Worm (Caenorhabditis elegans) whole organism, young adult: ENCODE data around the gene srlf-27.

Experiments
- B0035.1 ChIP-seq: sonication (generic microtip); optimal IDR thresholded peaks from 2 replicates; lab custom pipeline; 2016; ENCODE audit warnings: missing genetic modification characterization, mild to moderate bottlenecking, missing compliant biosample characterization, missing genotype, missing genetic modification reagents
- B0261.1 ChIP-seq: sonication (generic microtip); optimal IDR thresholded peaks from 2 replicates; lab custom pipeline; 2016; ENCODE audit warnings: mild to moderate bottlenecking, missing genetic modification characterization, moderate library complexity, missing compliant biosample characterization
- C06A6.2 ChIP-seq: fragments of 200-800 bp; sonication (Bioruptor generic); conservative IDR thresholded peaks from 2 replicates; pipeline ENCODE4 v1.3.6; 2022; ENCODE audit warnings: missing genetic modification characterization, missing compliant biosample characterization
- F10E7.11 ChIP-seq: sonication (generic microtip); optimal IDR thresholded peaks from 2 replicates; lab custom pipeline; 2017; ENCODE audit warnings: mild to moderate bottlenecking, missing genetic modification characterization, moderate library complexity, missing compliant biosample characterization
- F39B2.1 ChIP-seq: fragments of 200-800 bp; sonication (Bioruptor generic); IDR thresholded peaks from 2 replicates; pipeline ENCODE4 v1.3.6; 2022; ENCODE audit warnings: missing genetic modification reagents, missing genetic modification characterization, missing compliant biosample characterization
- F49E8.2 ChIP-seq: sonication (generic microtip); optimal IDR thresholded peaks from 3 replicates; lab custom pipeline; 2017; ENCODE audit warnings: missing genetic modification characterization, mild to moderate bottlenecking, missing compliant biosample characterization, antibody characterized with exemption, moderate library complexity; ENCODE audit not compliant: insufficient read depth
- F57A8.1 ChIP-seq: fragments of 200-800 bp; sonication (Bioruptor generic); optimal IDR thresholded peaks from 2 replicates; lab custom pipeline; 2018; ENCODE audit warnings: mild to moderate bottlenecking, missing genetic modification characterization, moderate library complexity, missing compliant biosample characterization
- F57C9.4 ChIP-seq: sonication (generic microtip); optimal IDR thresholded peaks from 2 replicates; lab custom pipeline; 2017; ENCODE audit warnings: mild to moderate bottlenecking, missing genetic modification characterization, missing compliant biosample characterization
- K11D2.4 ChIP-seq: fragments of 200-800 bp; sonication (Bioruptor generic); IDR thresholded peaks from 2 replicates; pipeline ENCODE4 v1.3.6; 2022; ENCODE audit warnings: missing genetic modification reagents, missing genetic modification characterization, missing compliant biosample characterization
- K12H6.12 ChIP-seq: fragments of 200-800 bp; sonication (Bioruptor generic); optimal IDR thresholded peaks from 2 replicates; lab custom pipeline; 2018; ENCODE audit warnings: mild to moderate bottlenecking, missing genetic modification characterization, missing compliant biosample characterization
- T26A5.8 ChIP-seq: sonication (generic microtip); optimal IDR thresholded peaks from 2 replicates; lab custom pipeline; 2016; ENCODE audit warnings: missing genetic modification characterization, missing compliant biosample characterization
- Y53F4B.3 ChIP-seq: fragments of 200-800 bp; sonication (Bioruptor generic); IDR thresholded peaks from 2 replicates; pipeline ENCODE4 v1.3.6; 2022; ENCODE audit warnings: missing genetic modification reagents, missing genetic modification characterization, missing compliant biosample characterization
- Y53G8AR.9 ChIP-seq: fragments of 200-800 bp; sonication (Bioruptor generic); conservative IDR thresholded peaks from 2 replicates; pipeline ENCODE4 v1.3.6; 2022; ENCODE audit warnings: missing genetic modification reagents, missing genetic modification characterization, missing compliant biosample characterization
- Y56A3A.18 ChIP-seq: fragments of 200-800 bp; sonication (Bioruptor generic); IDR thresholded peaks from 2 replicates; pipeline ENCODE4 v1.3.6; 2022; ENCODE audit warnings: missing genetic modification reagents, missing genetic modification characterization, missing compliant biosample characterization
- aptf-3 ChIP-seq: fragments of 200-800 bp; sonication (Bioruptor generic); IDR thresholded peaks from 2 replicates; pipeline ENCODE4 v1.3.6; 2022; ENCODE audit warnings: missing genetic modification characterization, missing compliant biosample characterization
- athp-1 ChIP-seq: sonication (generic microtip); optimal IDR thresholded peaks from 2 replicates; lab custom pipeline; 2017; ENCODE audit warnings: mild to moderate bottlenecking, missing genetic modification characterization, missing compliant biosample characterization
- attf-5 ChIP-seq: fragments of 200-800 bp; sonication (Bioruptor generic); optimal IDR thresholded peaks from 2 replicates; lab custom pipeline; 2018; ENCODE audit warnings: mild to moderate bottlenecking, missing genetic modification characterization, missing compliant biosample characterization
- bed-2 ChIP-seq: fragments of 200-800 bp; sonication (Bioruptor generic); IDR thresholded peaks from 2 replicates; pipeline ENCODE4 v1.3.6; 2022; ENCODE audit warnings: missing genetic modification reagents, missing genetic modification characterization, missing compliant biosample characterization
- cebp-1 ChIP-seq, 2 experiments: fragments of 200-800 bp in 1 of 2; sonication (Bioruptor generic) in 1 of 2; sonication (generic microtip) in 1 of 2; IDR thresholded peaks in 1 of 2; optimal IDR thresholded peaks in 1 of 2; 2 replicates each; pipeline versions ENCODE4 v1.3.6 to Lab custom; 2017 to 2022; ENCODE audit warnings: missing compliant biosample characterization in 2 of 2, missing genetic modification characterization in 2 of 2, mild to moderate bottlenecking in 1 of 2, missing genetic modification reagents in 1 of 2, moderate library complexity in 1 of 2
- ceh-100 ChIP-seq: fragments of 200-800 bp; sonication (Bioruptor generic); IDR thresholded peaks from 2 replicates; pipeline ENCODE4 v1.3.6; 2022; ENCODE audit warnings: missing genetic modification reagents, missing genetic modification characterization, missing compliant biosample characterization
- ceh-40 ChIP-seq: fragments of 200-800 bp; sonication (Bioruptor generic); IDR thresholded peaks from 2 replicates; pipeline ENCODE4 v1.3.6; 2022; ENCODE audit warnings: missing genetic modification characterization, missing compliant biosample characterization
- ceh-58 ChIP-seq: fragments of 200-800 bp; sonication (Bioruptor generic); IDR thresholded peaks from 2 replicates; pipeline ENCODE4 v1.3.6; 2022; ENCODE audit warnings: missing genetic modification characterization, missing compliant biosample characterization
- ceh-79 ChIP-seq: sonication (generic microtip); optimal IDR thresholded peaks from 2 replicates; lab custom pipeline; 2017; ENCODE audit warnings: mild to moderate bottlenecking, missing genetic modification characterization, missing compliant biosample characterization
- dpff-1 ChIP-seq: sonication (generic microtip); optimal IDR thresholded peaks from 2 replicates; lab custom pipeline; 2017; ENCODE audit warnings: mild to moderate bottlenecking, missing genetic modification characterization, missing compliant biosample characterization
- efl-1 ChIP-seq: fragments of 150-350 bp; optimal IDR thresholded peaks from 2 replicates; lab custom pipeline; 2014; ENCODE audit warnings: missing biosample characterization, missing genetic modification reagents, missing genetic modification characterization
- hmg-1.2 ChIP-seq: fragments of 200-800 bp; sonication (Bioruptor generic); IDR thresholded peaks from 2 replicates; pipeline ENCODE4 v1.3.6; 2022; ENCODE audit warnings: missing genetic modification reagents, missing genetic modification characterization, missing compliant biosample characterization
- let-526 ChIP-seq: fragments of 200-800 bp; sonication (Bioruptor generic); IDR thresholded peaks from 2 replicates; pipeline ENCODE4 v1.3.6; 2022; ENCODE audit warnings: missing genetic modification reagents, missing genetic modification characterization, missing compliant biosample characterization
- let-607 ChIP-seq, 2 experiments: fragments of 200-800 bp in 1 of 2; sonication (Bioruptor generic) in 1 of 2; sonication (generic microtip) in 1 of 2; optimal IDR thresholded peaks; 2 replicates each; lab custom pipeline; 2016 to 2018; ENCODE audit warnings: mild to moderate bottlenecking in 2 of 2, missing compliant biosample characterization in 2 of 2, missing genetic modification characterization in 2 of 2, moderate library complexity in 2 of 2, missing genotype in 1 of 2
- lin-26 ChIP-seq: fragments of 200-800 bp; sonication (Bioruptor generic); IDR thresholded peaks from 2 replicates; pipeline ENCODE4 v1.3.6; 2022; ENCODE audit warnings: missing genetic modification reagents, missing genetic modification characterization, missing compliant biosample characterization
- lir-1 ChIP-seq: fragments of 200-800 bp; sonication (Bioruptor generic); conservative IDR thresholded peaks from 2 replicates; pipeline ENCODE4 v1.3.6; 2022; ENCODE audit warnings: missing genetic modification reagents, missing genetic modification characterization, missing compliant biosample characterization
- madf-10 ChIP-seq: sonication (generic microtip); optimal IDR thresholded peaks from 2 replicates; lab custom pipeline; 2016; ENCODE audit warnings: mild to moderate bottlenecking, missing genetic modification characterization, missing compliant biosample characterization
- mes-4 ChIP-seq: sonication (generic microtip); optimal IDR thresholded peaks from 2 replicates; lab custom pipeline; 2016; ENCODE audit warnings: missing genotype, missing genetic modification characterization, missing compliant biosample characterization
- mxl-1 ChIP-seq: sonication (generic microtip); optimal IDR thresholded peaks from 2 replicates; lab custom pipeline; 2016; ENCODE audit warnings: missing genetic modification characterization, missing compliant biosample characterization
- nfya-2 ChIP-seq: fragments of 200-800 bp; sonication (Bioruptor generic); IDR thresholded peaks from 2 replicates; pipeline ENCODE4 v1.3.6; 2022; ENCODE audit warnings: missing genetic modification reagents, missing genetic modification characterization, missing compliant biosample characterization
- nhr-80 ChIP-seq: sonication (generic microtip); optimal IDR thresholded peaks from 2 replicates; lab custom pipeline; 2016; ENCODE audit warnings: missing genetic modification characterization, missing compliant biosample characterization
- nhr-90 ChIP-seq: sonication (generic microtip); optimal IDR thresholded peaks from 2 replicates; lab custom pipeline; 2016; ENCODE audit warnings: missing genotype, mild to moderate bottlenecking, missing genetic modification characterization, missing compliant biosample characterization
- rec-8 ChIP-seq, 2 experiments: sonication (generic microtip); optimal IDR thresholded peaks; 2 replicates each; lab custom pipeline; 2016; ENCODE audit warnings: mild to moderate bottlenecking in 2 of 2, missing genetic modification characterization in 2 of 2, missing genetic modification reagents in 2 of 2, missing genotype in 2 of 2, missing biosample characterization in 1 of 2, missing compliant biosample characterization in 1 of 2, moderate library complexity in 1 of 2
- sdz-38 ChIP-seq: sonication (generic microtip); optimal IDR thresholded peaks from 2 replicates; lab custom pipeline; 2016; ENCODE audit warnings: missing genotype, missing genetic modification characterization, missing compliant biosample characterization
- sea-2 ChIP-seq: fragments of 200-800 bp; sonication (Bioruptor generic); IDR thresholded peaks from 2 replicates; pipeline ENCODE4 v1.3.6; 2022; ENCODE audit warnings: missing genetic modification characterization, missing compliant biosample characterization
- snpc-1.1 ChIP-seq: sonication (generic microtip); optimal IDR thresholded peaks from 2 replicates; lab custom pipeline; 2017; ENCODE audit warnings: missing genetic modification characterization, mild to moderate bottlenecking, missing compliant biosample characterization, antibody characterized with exemption, moderate library complexity, missing genotype, missing genetic modification reagents; ENCODE audit not compliant: insufficient read depth
- snpc-3.4 ChIP-seq: sonication (generic microtip); optimal IDR thresholded peaks from 2 replicates; lab custom pipeline; 2017; ENCODE audit warnings: missing genetic modification characterization, mild to moderate bottlenecking, missing compliant biosample characterization, antibody characterized with exemption, moderate library complexity, missing genotype, missing genetic modification reagents
- sptf-2 ChIP-seq: fragments of 200-800 bp; sonication (Bioruptor generic); optimal IDR thresholded peaks from 2 replicates; lab custom pipeline; 2018; ENCODE audit warnings: mild to moderate bottlenecking, missing genetic modification characterization, missing compliant biosample characterization
- tbp1 ChIP-seq: fragments of 200-800 bp; sonication (Bioruptor generic); optimal IDR thresholded peaks from 2 replicates; lab custom pipeline; 2018; ENCODE audit warnings: mild to moderate bottlenecking, missing genetic modification characterization, missing compliant biosample characterization
- unc-130 ChIP-seq: sonication (generic microtip); optimal IDR thresholded peaks from 2 replicates; lab custom pipeline; 2016; ENCODE audit warnings: missing genetic modification reagents, missing genetic modification characterization, missing compliant biosample characterization
- ztf-28 ChIP-seq: fragments of 200-800 bp; sonication (Bioruptor generic); IDR thresholded peaks from 2 replicates; pipeline ENCODE4 v1.3.6; 2022; ENCODE audit warnings: missing genetic modification reagents, missing genetic modification characterization, missing compliant biosample characterization
- ztf-3 ChIP-seq: fragments of 200-800 bp; sonication (Bioruptor generic); optimal IDR thresholded peaks from 2 replicates; lab custom pipeline; 2018; ENCODE audit warnings: mild to moderate bottlenecking, missing genetic modification characterization, missing compliant biosample characterization
- ztf-6 ChIP-seq: fragments of 200-800 bp; sonication (Bioruptor generic); IDR thresholded peaks from 2 replicates; pipeline ENCODE4 v1.3.6; 2022; ENCODE audit warnings: missing genetic modification reagents, missing genetic modification characterization, missing compliant biosample characterization

Gene srlf-27

ce11 chrIV:14610942-14611724 is 26.4 kb upstream of the srlf-27 start (continued):
- no peak for TF ChIP-seq ceh-79 (tag; lab: Kevin White, UChicago)
- TF ChIP-seq ceh-58 (GFP tag; lab: Robert Waterston, UW), result no peak
- no peak for TF ChIP-seq sdz-38 (tag; lab: Kevin White, UChicago)
- TF ChIP-seq sptf-2 (GFP tag; lab: Kevin White, UChicago), result no peak
- peak; percentile 54 for TF ChIP-seq nhr-80
- no peak; the same call in 1 of the 2 replicates for TF ChIP-seq C06A6.2 (GFP tag; lab: Robert Waterston, UW)
- TF ChIP-seq ceh-100 (GFP tag; lab: Robert Waterston, UW), result no peak
- no peak for TF ChIP-seq cebp-1 (GFP tag; IDR thresholded peaks at IDR 0.05; lab: Robert Waterston, UW)
- peak; percentile 54 for TF ChIP-seq cebp-1 (tag; optimal IDR thresholded peaks at IDR 0.05; lab: Kevin White, UChicago)
- no peak for TF ChIP-seq aptf-3 (GFP tag; lab: Robert Waterston, UW)
- no peak for TF ChIP-seq F57C9.4 (tag; lab: Kevin White, UChicago)
- peak; percentile 71 for TF ChIP-seq B0261.1
- TF ChIP-seq mes-4 (tag; lab: Kevin White, UChicago), result no peak
- TF ChIP-seq K11D2.4 (GFP tag; lab: Robert Waterston, UW), result no peak
- TF ChIP-seq sea-2 (GFP tag; lab: Robert Waterston, UW), result no peak
- TF ChIP-seq ztf-28 (GFP tag; lab: Robert Waterston, UW), result no peak
- no peak for TF ChIP-seq ztf-3 (GFP tag; lab: Kevin White, UChicago)
- peak; percentile 49 for TF ChIP-seq B0035.1 (tag; lab: Kevin White, UChicago)
- no peak for TF ChIP-seq Y53F4B.3 (GFP tag; lab: Robert Waterston, UW)
- TF ChIP-seq unc-130 (GFP tag; lab: Kevin White, UChicago), result no peak
- no peak for TF ChIP-seq K12H6.12
- TF ChIP-seq T26A5.8 (tag; lab: Kevin White, UChicago), result peak; percentile 5
- TF ChIP-seq snpc-1.1, result peak; percentile 73
- no peak for TF ChIP-seq Y53G8AR.9
- no peak for TF ChIP-seq F39B2.1 (GFP tag; lab: Robert Waterston, UW)
- TF ChIP-seq efl-1, result no peak
- no peak for TF ChIP-seq Y56A3A.18
- TF ChIP-seq ceh-40 (GFP tag; lab: Robert Waterston, UW), result no peak
- TF ChIP-seq madf-10 (tag; lab: Kevin White, UChicago), result no peak
- TF ChIP-seq tbp1 (GFP tag; lab: Kevin White, UChicago), result peak; percentile 88
- TF ChIP-seq nfya-2 (GFP tag; lab: Robert Waterston, UW), result no peak
- TF ChIP-seq F49E8.2 (tag; lab: Kevin White, UChicago), result peak; percentile 22
- no peak for TF ChIP-seq snpc-3.4 (tag; lab: Kevin White, UChicago)
- peak; percentile 4; the same call in 1 of the 2 replicates for TF ChIP-seq lir-1 (GFP tag; lab: Robert Waterston, UW)
- no peak for TF ChIP-seq mxl-1 (tag; lab: Kevin White, UChicago)
- TF ChIP-seq attf-5, result peak; percentile 53
- peak; percentile 7 to 25 for TF ChIP-seq let-607 (tag; optimal IDR thresholded peaks at IDR 0.05; lab: Kevin White, UChicago)
- peak; percentile 41; the same call in 1 of the 2 replicates for TF ChIP-seq hmg-1.2
- TF ChIP-seq dpff-1, result no peak
- TF ChIP-seq let-526 (GFP tag; lab: Robert Waterston, UW), result no peak
- no peak for TF ChIP-seq bed-2 (GFP tag; lab: Robert Waterston, UW)
- TF ChIP-seq rec-8 (tag; optimal IDR thresholded peaks at IDR 0.05; lab: Kevin White, UChicago), result no peak
- peak; percentile 74 for TF ChIP-seq lin-26 (GFP tag; lab: Robert Waterston, UW)
- TF ChIP-seq F57A8.1 (GFP tag; lab: Kevin White, UChicago), result no peak
- TF ChIP-seq ztf-6, result no peak
- TF ChIP-seq F10E7.11 (tag; lab: Kevin White, UChicago), result no peak
- peak; percentile 51 for TF ChIP-seq nhr-90 (tag; lab: Kevin White, UChicago)
- peak; percentile 18 for TF ChIP-seq athp-1
